Worm (Caenorhabditis elegans) whole organism, L3 larva: Measurements from ENCODE around the gene F38B7.3.

Experiments used
- R02D3.7 ChIP-seq: fragments of 150-350 bp; optimal IDR thresholded peaks from 2 replicates; lab custom pipeline; 2014; ENCODE audit warnings: missing biosample characterization, missing genetic modification characterization
- ZK546.5 ChIP-seq: sonication (generic microtip); optimal IDR thresholded peaks from 2 replicates; lab custom pipeline; 2017; ENCODE audit warnings: missing biosample characterization, missing genetic modification characterization
- aly-2 ChIP-seq: fragments of 150-350 bp; optimal IDR thresholded peaks from 2 replicates; lab custom pipeline; 2014; ENCODE audit warnings: missing biosample characterization, missing genetic modification characterization
- ama-1 ChIP-seq: fragments of 150-350 bp; optimal IDR thresholded peaks from 2 replicates; lab custom pipeline; 2018
- ceh-16 ChIP-seq: sonication (generic microtip); optimal IDR thresholded peaks from 2 replicates; lab custom pipeline; 2017; ENCODE audit warnings: missing biosample characterization, missing genetic modification characterization
- ceh-82 ChIP-seq: fragments of 150-350 bp; optimal IDR thresholded peaks from 2 replicates; lab custom pipeline; 2014; ENCODE audit warnings: missing biosample characterization, missing genetic modification characterization
- ceh-9 ChIP-seq: sonication (generic microtip); optimal IDR thresholded peaks from 2 replicates; lab custom pipeline; 2018; ENCODE audit warnings: missing biosample characterization, missing genetic modification characterization
- daf-12 ChIP-seq: fragments of 150-350 bp; optimal IDR thresholded peaks from 2 replicates; lab custom pipeline; 2014; ENCODE audit warnings: missing biosample characterization, missing genetic modification reagents, missing genetic modification characterization
- egl-27 ChIP-seq: sonication (generic microtip); optimal IDR thresholded peaks from 4 replicates; lab custom pipeline; 2017; ENCODE audit warnings: missing biosample characterization, missing genetic modification reagents, missing genetic modification characterization
- elt-1 ChIP-seq: fragments of 150-350 bp; optimal IDR thresholded peaks from 2 replicates; lab custom pipeline; 2014; ENCODE audit warnings: missing biosample characterization, missing genetic modification characterization
- elt-3 ChIP-seq, 3 experiments: fragments of 150-350 bp in 1 of 3; sonication (generic microtip) in 2 of 3; optimal IDR thresholded peaks; 2 replicates in 2 of 3; 4 replicates in 1 of 3; lab custom pipeline; 2014 to 2017; ENCODE audit warnings: missing biosample characterization in 3 of 3, missing genetic modification characterization in 3 of 3
- eor-1 ChIP-seq, 2 experiments: fragments of 150-350 bp; optimal IDR thresholded peaks; 2 replicates each; lab custom pipeline; 2014 to 2018; ENCODE audit warnings: missing biosample characterization in 2 of 2, missing genetic modification characterization in 2 of 2
- fkh-10 ChIP-seq: sonication (generic microtip); optimal IDR thresholded peaks from 2 replicates; lab custom pipeline; 2017; ENCODE audit warnings: missing biosample characterization, missing genetic modification reagents, missing genetic modification characterization
- fkh-2 ChIP-seq: fragments of 150-350 bp; optimal IDR thresholded peaks from 2 replicates; lab custom pipeline; 2014; ENCODE audit warnings: missing biosample characterization, missing genetic modification reagents, missing genetic modification characterization
- fos-1 ChIP-seq: fragments of 150-350 bp; optimal IDR thresholded peaks from 2 replicates; lab custom pipeline; 2014; ENCODE audit warnings: missing biosample characterization, missing genetic modification characterization
- hmg-11 ChIP-seq: sonication (generic microtip); optimal IDR thresholded peaks from 2 replicates; lab custom pipeline; 2016; ENCODE audit warnings: missing genetic modification characterization, missing compliant biosample characterization
- jun-1 ChIP-seq: fragments of 150-350 bp; optimal IDR thresholded peaks from 2 replicates; lab custom pipeline; 2014; ENCODE audit warnings: missing biosample characterization, missing genetic modification reagents, missing genetic modification characterization
- lin-15B ChIP-seq: fragments of 150-350 bp; optimal IDR thresholded peaks from 2 replicates; lab custom pipeline; 2014; ENCODE audit warnings: missing biosample characterization, missing genetic modification characterization
- lin-39 ChIP-seq: fragments of 150-350 bp; optimal IDR thresholded peaks from 2 replicates; lab custom pipeline; 2018; ENCODE audit warnings: missing biosample characterization, missing genetic modification reagents, missing genetic modification characterization
- mdl-1 ChIP-seq: fragments of 150-350 bp; optimal IDR thresholded peaks from 2 replicates; lab custom pipeline; 2014; ENCODE audit warnings: missing biosample characterization, missing genetic modification characterization
- mml-1 ChIP-seq: fragments of 150-350 bp; sonication (generic microtip); optimal IDR thresholded peaks from 3 replicates; lab custom pipeline; 2014; ENCODE audit warnings: missing biosample characterization, missing genetic modification characterization
- nfya-1 ChIP-seq: sonication (generic microtip); optimal IDR thresholded peaks from 2 replicates; lab custom pipeline; 2017; ENCODE audit warnings: missing genetic modification characterization, mild to moderate bottlenecking, missing compliant biosample characterization, antibody characterized with exemption, moderate library complexity; ENCODE audit not compliant: insufficient read depth
- nhr-11 ChIP-seq: fragments of 150-350 bp; optimal IDR thresholded peaks from 2 replicates; lab custom pipeline; 2014; ENCODE audit warnings: missing biosample characterization, missing genetic modification characterization
- nhr-12 ChIP-seq: fragments of 150-350 bp; optimal IDR thresholded peaks from 2 replicates; lab custom pipeline; 2014; ENCODE audit warnings: missing biosample characterization, missing genetic modification characterization
- nhr-23 ChIP-seq: fragments of 150-350 bp; optimal IDR thresholded peaks from 2 replicates; lab custom pipeline; 2014; ENCODE audit warnings: missing biosample characterization, missing genetic modification reagents, missing genetic modification characterization
- nhr-237 ChIP-seq: fragments of 150-350 bp; optimal IDR thresholded peaks from 2 replicates; lab custom pipeline; 2014; ENCODE audit warnings: missing biosample characterization, missing genetic modification characterization
- nhr-25 ChIP-seq: sonication (generic microtip); optimal IDR thresholded peaks from 2 replicates; lab custom pipeline; 2017; ENCODE audit warnings: missing biosample characterization, missing genetic modification characterization
- nhr-28 ChIP-seq: fragments of 150-350 bp; optimal IDR thresholded peaks from 2 replicates; lab custom pipeline; 2014; ENCODE audit warnings: missing biosample characterization, missing genetic modification characterization
- nhr-43 ChIP-seq: sonication (generic microtip); optimal IDR thresholded peaks from 2 replicates; lab custom pipeline; 2016; ENCODE audit warnings: mild to moderate bottlenecking, missing genetic modification characterization, missing compliant biosample characterization; ENCODE audit not compliant: poor library complexity, severe bottlenecking
- nhr-77 ChIP-seq: fragments of 150-350 bp; optimal IDR thresholded peaks from 2 replicates; lab custom pipeline; 2014; ENCODE audit warnings: missing biosample characterization, missing genetic modification characterization
- pqm-1 ChIP-seq: fragments of 150-350 bp; optimal IDR thresholded peaks from 2 replicates; lab custom pipeline; 2017; ENCODE audit warnings: missing biosample characterization, missing genetic modification characterization, inconsistent platforms
- sea-2 ChIP-seq: fragments of 150-350 bp; sonication (generic microtip); optimal IDR thresholded peaks from 4 replicates; lab custom pipeline; 2014; ENCODE audit warnings: missing biosample characterization, missing genetic modification reagents, missing genetic modification characterization
- skn-1 ChIP-seq: fragments of 150-350 bp; optimal IDR thresholded peaks from 2 replicates; lab custom pipeline; 2014; ENCODE audit warnings: missing biosample characterization, missing genetic modification characterization
- snpc-4 ChIP-seq: fragments of 150-350 bp; optimal IDR thresholded peaks from 2 replicates; lab custom pipeline; 2014; ENCODE audit warnings: missing biosample characterization, missing genetic modification characterization
- unc-39 ChIP-seq: sonication (generic microtip); optimal IDR thresholded peaks from 4 replicates; lab custom pipeline; 2017; ENCODE audit warnings: missing biosample characterization, missing genetic modification characterization
- unc-62 ChIP-seq: fragments of 150-350 bp; sonication (generic microtip); optimal IDR thresholded peaks from 4 replicates; lab custom pipeline; 2014; ENCODE audit warnings: missing biosample characterization, missing genetic modification reagents, missing genetic modification characterization
- zag-1 ChIP-seq: fragments of 150-350 bp; optimal IDR thresholded peaks from 2 replicates; lab custom pipeline; 2014; ENCODE audit warnings: missing biosample characterization, missing genetic modification characterization
- ztf-11 ChIP-seq: fragments of 150-350 bp; optimal IDR thresholded peaks from 2 replicates; lab custom pipeline; 2014; ENCODE audit warnings: missing biosample characterization, missing genetic modification characterization

F38B7.3 gene

DNA sequence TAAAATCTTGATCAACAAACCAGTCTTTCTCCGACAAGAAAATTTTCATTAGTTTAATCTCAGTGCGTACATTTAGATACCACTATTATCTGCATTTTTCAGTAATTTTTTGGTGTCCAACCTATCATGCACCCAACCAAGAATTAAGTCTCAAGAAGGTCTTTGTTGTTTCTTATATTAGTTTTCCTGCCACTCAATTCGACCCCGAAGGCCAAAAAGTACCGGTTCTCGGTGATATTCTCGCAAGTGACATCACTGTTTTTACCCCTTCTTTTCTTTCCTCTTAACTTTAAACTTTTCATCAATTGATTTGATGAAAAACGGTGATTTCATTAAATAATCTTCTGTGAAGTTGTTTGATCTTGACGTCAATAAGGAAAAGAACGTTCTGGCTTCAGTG lies 5.3 kb upstream of the F38B7.3 start, which contains the start of gene F38B7.2:
Gene F38B7.2 (plus strand): TSS at position 400 of the 400 bp plus-strand sequence.
- TF ChIP-seq nhr-25 (tag; lab: Kevin White, UChicago), result peak; percentile 76
- peak; percentile 11 for TF ChIP-seq nfya-1 (tag; lab: Kevin White, UChicago)
- no peak for TF ChIP-seq ztf-11 (tag; lab: Kevin White, UChicago)
- TF ChIP-seq nhr-23 (tag; lab: Kevin White, UChicago), result peak; percentile 72
- peak; percentile 29 for TF ChIP-seq elt-1
- TF ChIP-seq egl-27 (tag; lab: Kevin White, UChicago), result peak; percentile 28
- TF ChIP-seq lin-15B (tag; lab: Kevin White, UChicago), result no peak
- no peak for TF ChIP-seq elt-3 (tag; optimal IDR thresholded peaks at IDR 0.05; lab: Kevin White, UChicago)
- peak; percentile 68 for TF ChIP-seq nhr-43 (tag; lab: Kevin White, UChicago)
- TF ChIP-seq sea-2 (GFP tag; lab: Kevin White, UChicago), result no peak
- no peak for TF ChIP-seq ceh-16
- no peak for TF ChIP-seq jun-1
- TF ChIP-seq skn-1 (tag; lab: Kevin White, UChicago), result no peak
- TF ChIP-seq, all 47 proteins: peak for 6

DNA sequence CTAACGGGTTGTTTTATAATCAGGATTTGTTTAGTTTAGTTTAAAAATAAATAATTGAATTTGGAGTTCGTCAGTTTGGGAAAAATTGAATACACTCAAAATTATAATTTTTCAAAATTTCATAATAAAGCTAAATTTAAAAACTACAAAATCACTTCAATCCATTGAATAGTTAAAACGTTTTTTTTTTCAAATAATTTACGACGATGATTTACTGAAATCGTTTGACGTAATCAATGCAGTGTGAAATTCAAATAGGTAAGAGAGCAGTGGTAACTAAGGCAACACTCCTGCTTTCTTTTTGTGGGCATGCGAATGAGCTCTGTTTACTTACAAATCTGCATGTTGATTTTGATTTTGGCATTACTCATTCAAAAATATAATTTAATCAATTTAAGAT lies 3.7 kb upstream of the F38B7.3 start, which contains the start of gene F38B7.10:
Gene F38B7.10 (plus strand): TSS at position 301 of the 400 bp plus-strand sequence.
- no peak for TF ChIP-seq nhr-28 (tag; lab: Kevin White, UChicago)
- TF ChIP-seq fkh-2 (tag; lab: Kevin White, UChicago), result no peak
- no peak for TF ChIP-seq daf-12 (tag; lab: Kevin White, UChicago)
- no peak for TF ChIP-seq nhr-77
- TF ChIP-seq unc-39 (tag; lab: Kevin White, UChicago), result no peak
- TF ChIP-seq eor-1 (tag; optimal IDR thresholded peaks at IDR 0.05; lab: Kevin White, UChicago), result no peak
- TF ChIP-seq hmg-11 (tag; lab: Kevin White, UChicago), result no peak
- TF ChIP-seq unc-62 (GFP tag; lab: Kevin White, UChicago), result no peak
- TF ChIP-seq zag-1 (tag; lab: Kevin White, UChicago), result no peak

DNA sequence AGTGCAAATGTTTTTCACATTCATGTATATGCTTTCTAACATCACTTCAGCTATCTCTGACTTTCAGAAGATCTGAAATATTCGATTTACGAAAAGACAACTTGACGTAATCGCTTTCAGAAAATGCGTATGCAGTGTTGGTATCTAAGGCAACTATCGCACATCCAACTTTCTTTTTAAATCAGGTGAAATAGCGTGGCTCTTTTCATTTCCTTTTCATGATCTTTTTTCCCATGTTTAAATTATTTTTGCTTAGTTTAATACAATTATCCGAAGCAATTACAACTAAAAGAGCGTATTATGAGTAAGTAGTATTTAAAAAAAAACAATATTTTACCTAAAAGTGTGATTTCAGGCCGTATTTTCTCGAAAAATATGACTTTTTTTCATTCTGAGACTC lies 2.1 kb upstream of the F38B7.3 start, which contains the start of gene F38B7.11:
Gene F38B7.11 (plus strand): TSS at position 301 of the 400 bp plus-strand sequence.
- no peak for TF ChIP-seq pqm-1 (tag; lab: Kevin White, UChicago)
- no peak for TF ChIP-seq ceh-9
- no peak for TF ChIP-seq fos-1 (tag; lab: Kevin White, UChicago)
- TF ChIP-seq, all 47 proteins: peak for 0

DNA sequence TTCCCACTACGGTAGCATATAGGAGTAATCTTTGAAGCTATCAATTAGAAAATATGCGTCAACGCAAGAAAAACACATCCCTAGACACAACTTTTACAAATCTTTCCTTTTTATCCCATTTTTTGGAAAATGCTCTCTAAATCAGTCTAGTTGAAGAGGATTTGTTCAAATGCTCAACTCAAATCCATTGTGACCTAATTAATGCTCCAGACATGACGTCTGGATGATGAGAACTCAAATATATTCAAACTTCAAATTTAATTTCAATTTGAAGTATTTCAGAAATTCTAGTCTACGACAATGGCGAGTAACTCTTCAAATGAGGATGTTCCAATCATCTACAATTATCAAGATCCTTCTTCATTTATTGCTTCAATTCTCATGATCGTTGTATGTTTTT lies 3.5 kb downstream of the F38B7.3 start, which contains the start of gene srx-85:
Gene srx-85 (plus strand): TSS at position 301 of the 400 bp plus-strand sequence.
- no peak for TF ChIP-seq ceh-16
- TF ChIP-seq, all 47 proteins: peak for 0

DNA sequence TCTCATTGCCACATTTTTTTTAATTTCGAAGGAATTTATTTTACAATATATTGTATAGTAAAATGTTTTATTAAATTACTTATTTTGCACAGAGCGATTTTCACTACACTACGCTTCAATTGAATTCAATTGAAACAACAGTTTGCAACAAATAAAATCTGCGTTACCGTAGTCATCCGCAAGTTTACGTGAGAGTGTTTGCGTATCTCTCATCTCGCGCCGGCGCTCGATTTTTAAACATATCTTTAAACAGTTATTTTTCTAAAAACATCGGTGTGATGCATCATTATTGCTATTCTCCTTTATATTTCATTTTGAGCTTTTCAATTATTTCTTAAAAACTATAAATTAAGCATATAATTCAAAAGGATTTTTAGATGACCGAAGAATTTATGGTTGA lies 5.4 kb downstream of the F38B7.3 start, which contains the start of gene duo-1:
Gene duo-1 (plus strand): TSS at position 371 of the 400 bp plus-strand sequence.
- TF ChIP-seq nhr-11, result no peak
- no peak for TF ChIP-seq lin-39 (tag; lab: Kevin White, UChicago)
- TF ChIP-seq fkh-10 (GFP tag; lab: Kevin White, UChicago), result no peak
- TF ChIP-seq mdl-1 (tag; lab: Kevin White, UChicago), result no peak
- no peak for TF ChIP-seq ama-1 (lab: Kevin White, UChicago)
- TF ChIP-seq nhr-43 (tag; lab: Kevin White, UChicago), result no peak
- no peak for TF ChIP-seq mml-1
- TF ChIP-seq nhr-237 (tag; lab: Kevin White, UChicago), result no peak
- TF ChIP-seq aly-2 (tag; lab: Kevin White, UChicago), result no peak
- no peak for TF ChIP-seq daf-12 (tag; lab: Kevin White, UChicago)
- TF ChIP-seq fos-1 (tag; lab: Kevin White, UChicago), result no peak

DNA sequence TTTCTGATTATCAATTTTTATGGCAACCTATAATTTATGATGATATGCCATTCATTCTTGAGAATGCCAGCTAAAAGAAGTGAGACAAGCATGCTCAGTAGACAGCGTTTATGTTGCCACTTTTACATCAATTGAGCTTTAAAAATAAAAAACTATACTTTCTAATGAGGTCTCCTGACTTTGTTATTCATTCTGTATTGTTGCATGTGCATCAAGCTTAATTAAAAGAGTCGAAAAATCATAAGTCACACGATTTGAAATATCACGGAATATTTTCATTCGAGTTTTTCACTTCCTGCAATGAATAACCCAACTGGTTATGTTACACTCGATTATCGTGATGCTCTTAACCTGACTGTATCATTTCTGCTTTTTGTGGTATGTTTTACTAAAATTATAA lies 13.7 kb downstream of the F38B7.3 start, which contains the start of gene srx-86:
Gene srx-86 (plus strand): TSS at position 301 of the 400 bp plus-strand sequence.
- TF ChIP-seq snpc-4 (tag; lab: Kevin White, UChicago) (no peak), fos-1 (tag; lab: Kevin White, UChicago) (no peak), R02D3.7 (tag; lab: Kevin White, UChicago) (no peak), elt-1 (no peak), ceh-82 (tag; lab: Kevin White, UChicago) (no peak), ZK546.5 (tag; lab: Kevin White, UChicago) (no peak), pqm-1 (tag; lab: Kevin White, UChicago) (no peak), nhr-12 (no peak), fkh-10 (GFP tag; lab: Kevin White, UChicago) (no peak), nfya-1 (tag; lab: Kevin White, UChicago) (no peak), nhr-11 (no peak), elt-3 (tag; optimal IDR thresholded peaks at IDR 0.05; lab: Kevin White, UChicago) (no peak)
